Fruit fly (Drosophila melanogaster) whole organism, pupa: ENCODE results near the gene ALiX.

Experiments used
- CG12605 ChIP-seq: fragments of 200-800 bp; sonication (Bioruptor generic); IDR thresholded peaks from 2 replicates; pipeline ENCODE4 v1.3.6; 2022; ENCODE audit warnings: missing biosample characterization, missing genetic modification characterization
- CG34367 ChIP-seq: fragments of 200-800 bp; sonication (Bioruptor generic); optimal IDR thresholded peaks from 2 replicates; lab custom pipeline; 2018; ENCODE audit warnings: missing biosample characterization, mild to moderate bottlenecking, missing genetic modification characterization
- EcR ChIP-seq: fragments of 200-800 bp; sonication (Bioruptor generic); optimal IDR thresholded peaks from 3 replicates; lab custom pipeline; 2019; ENCODE audit warnings: missing biosample characterization, missing genetic modification characterization, mild to moderate bottlenecking, moderate library complexity, missing genetic modification reagents
- Pif1A ChIP-seq: fragments of 200-800 bp; sonication (Bioruptor generic); optimal IDR thresholded peaks from 3 replicates; lab custom pipeline; 2016; ENCODE audit warnings: missing biosample characterization, missing genetic modification characterization
- Pif1B ChIP-seq: fragments of 200-800 bp; sonication (Bioruptor generic); optimal IDR thresholded peaks from 3 replicates; lab custom pipeline; 2016; ENCODE audit warnings: missing biosample characterization, missing genetic modification characterization
- fd96Ca ChIP-seq: fragments of 200-800 bp; sonication (Bioruptor generic); IDR thresholded peaks from 3 replicates; pipeline ENCODE4 v1.3.6; 2022; ENCODE audit warnings: missing biosample characterization, missing genetic modification characterization
- gl ChIP-seq: fragments of 200-800 bp; sonication (Bioruptor generic); optimal IDR thresholded peaks from 2 replicates; lab custom pipeline; 2018; ENCODE audit warnings: missing biosample characterization, mild to moderate bottlenecking, missing genetic modification characterization

- TF ChIP-seq gl (tag; lab: Kevin White, UChicago) (peak; percentile 98), Pif1A (peak; percentile 84), CG34367 (tag; lab: Kevin White, UChicago) (peak; percentile 74), EcR (no peak), Pif1B (GFP tag; lab: Kevin White, UChicago) (peak; percentile 81), fd96Ca (GFP tag; lab: Robert Waterston, UW) (peak; percentile 27; the same call in 1 of the 3 replicates), CG12605 (GFP tag; lab: Robert Waterston, UW) (peak; percentile 75)
Observed at dm6 chr3R:27677174-27677726, 22.7 kb downstream of the ALiX start, which contains the start of gene Hsdl2.
